Worm (Caenorhabditis elegans): ENCODE measurements around the gene spin-3.

Gene spin-3

ce11 chrX:13104966-13105365 is 25.1 kb upstream of the spin-3 start, which contains the start of gene F17H10.1 (continued):
- TF ChIP-seq lin-13 (GFP tag; optimal IDR thresholded peaks at IDR 0.05) (peak; percentile 67), rnt-1 (tag; optimal IDR thresholded peaks at IDR 0.05) (peak; percentile 91), pag-3 (tag; optimal IDR thresholded peaks at IDR 0.05; ENCODE audit: borderline replicate concordance, insufficient read depth) (peak; percentile 28), fkh-8 (tag; optimal IDR thresholded peaks at IDR 0.05) (peak; percentile 44), lir-3 (tag; optimal IDR thresholded peaks at IDR 0.05; ENCODE audit: poor library complexity) (peak; percentile 71), elt-3 (tag; optimal IDR thresholded peaks at IDR 0.05) (peak in 5 of 6 experiments; percentile 30 to 95 (median 65)), nhr-12 (tag; optimal IDR thresholded peaks at IDR 0.05) (no peak), xbp-1 (tag; optimal IDR thresholded peaks at IDR 0.05) (peak; percentile 46), ztf-11 (tag; optimal IDR thresholded peaks at IDR 0.05) (no peak), mef-2 (tag; optimal IDR thresholded peaks at IDR 0.05) (no peak), aly-2 (tag; optimal IDR thresholded peaks at IDR 0.05) (no peak), ces-1 (GFP tag; optimal IDR thresholded peaks at IDR 0.05) (no peak), isw-1 (GFP tag; IDR thresholded peaks at IDR 0.05) (no peak), lin-39 (tag; optimal IDR thresholded peaks at IDR 0.05) (no peak), unc-86 (tag; optimal IDR thresholded peaks at IDR 0.05) (no peak), efl-3 (GFP tag; optimal IDR thresholded peaks at IDR 0.05) (no peak), aha-1 (tag; optimal IDR thresholded peaks at IDR 0.05) (no peak), ets-5 (GFP tag; IDR thresholded peaks at IDR 0.05) (no peak), mab-9 (GFP tag; IDR thresholded peaks at IDR 0.05) (no peak), snu-23 (GFP tag; optimal IDR thresholded peaks at IDR 0.05) (peak; percentile 90), unc-98 (GFP tag; IDR thresholded peaks at IDR 0.05) (no peak), egl-27 (tag; optimal IDR thresholded peaks at IDR 0.05) (no peak), elt-2 (tag; optimal IDR thresholded peaks at IDR 0.05) (peak; percentile 90), swsn-7 (tag; optimal IDR thresholded peaks at IDR 0.05) (peak; percentile 58), snpc-4 (tag; optimal IDR thresholded peaks at IDR 0.05) (peak; percentile 3), nhr-19 (GFP tag; conservative IDR thresholded peaks at IDR 0.05) (peak; percentile 84), nhr-77 (tag; optimal IDR thresholded peaks at IDR 0.05) (no peak), hlh-4 (tag; optimal IDR thresholded peaks at IDR 0.05) (no peak), pax-3 (tag; optimal IDR thresholded peaks at IDR 0.05) (peak; percentile 19), alr-1 (tag; optimal IDR thresholded peaks at IDR 0.05; ENCODE audit: borderline replicate concordance) (no peak), nhr-71 (tag; optimal IDR thresholded peaks at IDR 0.05) (peak; percentile 92), mep-1 (tag; optimal IDR thresholded peaks at IDR 0.05) (peak; percentile 86), lin-14 (GFP tag; optimal IDR thresholded peaks at IDR 0.05) (peak; percentile 95), sptf-1 (tag; optimal IDR thresholded peaks at IDR 0.05) (no peak), blmp-1 (tag; optimal IDR thresholded peaks at IDR 0.05) (peak; percentile 97), irx-1 (tag; optimal IDR thresholded peaks at IDR 0.05) (peak; percentile 33), Y116A8C.19 (tag; optimal IDR thresholded peaks at IDR 0.05; ENCODE audit: borderline replicate concordance) (no peak), pqm-1 (tag; optimal IDR thresholded peaks at IDR 0.05) (no peak), ztf-4 (tag; optimal IDR thresholded peaks at IDR 0.05) (peak; percentile 38), unc-62 (GFP tag; optimal IDR thresholded peaks at IDR 0.05) (no peak), ceh-88 (GFP tag; IDR thresholded peaks at IDR 0.05) (0 out of 2 replicates have a peak, but pooled peaks have one; percentile 18), C04F5.9 (tag; optimal IDR thresholded peaks at IDR 0.05) (no peak), unc-130 (tag; optimal IDR thresholded peaks at IDR 0.05) (peak; percentile 86), unc-30 (tag; optimal IDR thresholded peaks at IDR 0.05) (no peak), C16A3.4 (tag; optimal IDR thresholded peaks at IDR 0.05) (peak; percentile 69), egl-13 (tag; optimal IDR thresholded peaks at IDR 0.05) (no peak), nhr-76 (tag; optimal IDR thresholded peaks at IDR 0.05) (no peak), skn-1 (tag; optimal IDR thresholded peaks at IDR 0.05) (peak; percentile 55), tbx-2 (tag; optimal IDR thresholded peaks at IDR 0.05) (peak; percentile 72), ceh-8 (GFP tag; optimal IDR thresholded peaks at IDR 0.05) (no peak), dpl-1 (GFP tag; optimal IDR thresholded peaks at IDR 0.05) (peak; percentile 17 to 47 (median 42))
